Fruit fly (Drosophila melanogaster): ENCODE data around the gene gcm.

DNA sequence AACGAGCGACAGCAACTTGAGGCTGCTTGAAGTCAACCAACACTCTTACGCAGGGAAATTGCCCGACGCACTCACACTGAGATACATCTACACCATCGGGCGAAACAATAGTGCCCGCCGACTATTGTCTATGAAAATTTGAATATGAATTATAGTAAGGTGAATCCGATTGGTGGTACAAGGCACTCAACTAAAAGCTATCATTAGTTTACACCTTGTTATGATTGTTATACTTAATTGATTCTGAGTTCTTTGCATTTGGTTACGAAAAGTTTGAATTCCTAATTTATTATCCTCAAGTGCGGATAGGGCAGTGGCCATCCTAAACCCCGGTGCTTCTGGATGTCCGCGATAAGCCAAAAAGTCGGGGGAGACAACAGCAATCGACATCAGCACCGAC lies 18.8 kb downstream of the gcm start:
- TF ChIP-seq EcR (GFP tag; optimal IDR thresholded peaks at IDR 0.05) (no peak), pan (optimal IDR thresholded peaks at IDR 0.05) (no peak)

Measured in whole organism.